Fruit fly (Drosophila melanogaster) whole organism, embryonic: ENCODE results near the gene CG7916.

Experiments
- BtbVII ChIP-seq: fragments of 200-800 bp; sonication (Bioruptor generic); optimal IDR thresholded peaks from 3 replicates; lab custom pipeline; 2017; ENCODE audit warnings: missing biosample characterization, mild to moderate bottlenecking, missing genetic modification characterization
- CG12769 ChIP-seq: fragments of 200-800 bp; sonication (Bioruptor generic); optimal IDR thresholded peaks from 2 replicates; lab custom pipeline; 2019; ENCODE audit warnings: missing biosample characterization, mild to moderate bottlenecking, missing genetic modification characterization, moderate library complexity
- CG13894 ChIP-seq: fragments of 200-800 bp; sonication (Bioruptor generic); optimal IDR thresholded peaks from 3 replicates; lab custom pipeline; 2018; ENCODE audit warnings: missing biosample characterization, mild to moderate bottlenecking, missing genetic modification characterization, moderate library complexity
- CG15514 ChIP-seq: fragments of 200-800 bp; sonication (Bioruptor generic); optimal IDR thresholded peaks from 3 replicates; lab custom pipeline; 2017; ENCODE audit warnings: missing biosample characterization, missing genetic modification characterization, mild to moderate bottlenecking, moderate library complexity, missing genetic modification reagents
- CG16863 ChIP-seq: fragments of 200-800 bp; sonication (Bioruptor generic); optimal IDR thresholded peaks from 3 replicates; lab custom pipeline; 2016; ENCODE audit warnings: missing biosample characterization, missing genetic modification characterization
- CG2678 ChIP-seq: fragments of 200-800 bp; sonication (Bioruptor generic); optimal IDR thresholded peaks from 3 replicates; lab custom pipeline; 2019; ENCODE audit warnings: missing biosample characterization, mild to moderate bottlenecking, missing genetic modification characterization, moderate library complexity
- CG3407 ChIP-seq: fragments of 200-800 bp; sonication (Bioruptor generic); optimal IDR thresholded peaks from 2 replicates; lab custom pipeline; 2018; ENCODE audit warnings: missing biosample characterization, mild to moderate bottlenecking, missing genetic modification characterization
- CG3847 ChIP-seq: fragments of 200-800 bp; sonication (Bioruptor generic); IDR thresholded peaks from 2 replicates; pipeline ENCODE4 v1.3.6; 2022; ENCODE audit warnings: missing biosample characterization, missing genetic modification characterization
- CG6175 ChIP-seq: fragments of 200-800 bp; sonication (Bioruptor generic); IDR thresholded peaks from 3 replicates; pipeline ENCODE4 v1.3.6; 2022; ENCODE audit warnings: missing biosample characterization, missing genetic modification characterization
- CG6654 ChIP-seq: fragments of 200-800 bp; sonication (Bioruptor generic); optimal IDR thresholded peaks from 2 replicates; lab custom pipeline; 2017; ENCODE audit warnings: missing biosample characterization, mild to moderate bottlenecking, missing genetic modification characterization
- CG6791 ChIP-seq: fragments of 200-800 bp; sonication (Bioruptor generic); IDR thresholded peaks from 3 replicates; pipeline ENCODE4 v1.3.6; 2022; ENCODE audit warnings: missing biosample characterization, missing genetic modification characterization; ENCODE audit not compliant: partially characterized antibody
- CG7786 ChIP-seq: fragments of 200-800 bp; sonication (Bioruptor generic); optimal IDR thresholded peaks from 2 replicates; lab custom pipeline; 2016; ENCODE audit warnings: missing biosample characterization, missing genetic modification characterization
- CG9817 ChIP-seq: fragments of 200-800 bp; sonication (Bioruptor generic); optimal IDR thresholded peaks from 2 replicates; lab custom pipeline; 2018; ENCODE audit warnings: missing biosample characterization, mild to moderate bottlenecking, missing genetic modification characterization, moderate library complexity
- CoRest ChIP-seq: fragments of 200-800 bp; sonication (Bioruptor generic); optimal IDR thresholded peaks from 3 replicates; lab custom pipeline; 2018; ENCODE audit warnings: missing biosample characterization, mild to moderate bottlenecking, missing genetic modification characterization, moderate library complexity
- Deaf1 ChIP-seq: fragments of 200-800 bp; optimal IDR thresholded peaks from 3 replicates; lab custom pipeline; 2019; ENCODE audit warnings: missing biosample characterization, mild to moderate bottlenecking, missing genetic modification characterization, moderate library complexity
- Ets97D ChIP-seq: fragments of 200-800 bp; sonication (Bioruptor generic); optimal IDR thresholded peaks from 3 replicates; lab custom pipeline; 2016; ENCODE audit warnings: missing biosample characterization, missing genetic modification characterization
- Fer1 ChIP-seq: fragments of 200-800 bp; sonication (Bioruptor generic); optimal IDR thresholded peaks from 2 replicates; lab custom pipeline; 2017; ENCODE audit warnings: missing biosample characterization, mild to moderate bottlenecking, missing genetic modification characterization
- HHEX ChIP-seq: fragments of 200-800 bp; sonication (Bioruptor generic); optimal IDR thresholded peaks from 3 replicates; lab custom pipeline; 2017; ENCODE audit warnings: missing biosample characterization, mild to moderate bottlenecking, missing genetic modification characterization, missing genetic modification reagents
- Hmr ChIP-seq: fragments of 200-800 bp; sonication (Bioruptor generic); optimal IDR thresholded peaks from 3 replicates; lab custom pipeline; 2017; ENCODE audit warnings: mild to moderate bottlenecking, missing biosample characterization, missing genetic modification reagents, missing genetic modification characterization
- Hmx ChIP-seq: fragments of 200-800 bp; sonication (Bioruptor generic); optimal IDR thresholded peaks from 2 replicates; lab custom pipeline; 2016; ENCODE audit warnings: missing biosample characterization, missing genetic modification characterization
- Mad ChIP-seq: fragments of 200-800 bp; sonication (Bioruptor generic); optimal IDR thresholded peaks from 2 replicates; lab custom pipeline; 2016; ENCODE audit warnings: missing biosample characterization, missing genetic modification characterization
- Med ChIP-seq: fragments of 200-800 bp; sonication (Bioruptor generic); peaks from one replicate; lab custom pipeline; 2016; ENCODE audit warnings: missing biosample characterization, missing genetic modification characterization, mild to moderate bottlenecking, inconsistent platforms, moderate library complexity
- Meics ChIP-seq: fragments of 200-800 bp; sonication (Bioruptor generic); optimal IDR thresholded peaks from 2 replicates; lab custom pipeline; 2017; ENCODE audit warnings: missing biosample characterization, mild to moderate bottlenecking, missing genetic modification characterization
- PHDP ChIP-seq: fragments of 200-800 bp; sonication (Bioruptor generic); optimal IDR thresholded peaks from 3 replicates; lab custom pipeline; 2018; ENCODE audit warnings: missing biosample characterization, mild to moderate bottlenecking, missing genetic modification characterization, moderate library complexity
- Pdp1 ChIP-seq, 2 experiments: fragments of 200-800 bp; sonication (Bioruptor generic); optimal IDR thresholded peaks; 3 replicates each; lab custom pipeline; 2016; ENCODE audit warnings: missing biosample characterization in 2 of 2, missing genetic modification characterization in 2 of 2, mild to moderate bottlenecking in 1 of 2, moderate library complexity in 1 of 2
- Rfx ChIP-seq: fragments of 200-800 bp; sonication (Bioruptor generic); IDR thresholded peaks from 2 replicates; pipeline ENCODE4 v1.3.6; 2022; ENCODE audit warnings: missing biosample characterization, missing genetic modification characterization
- Scr ChIP-seq: fragments of 200-800 bp; sonication (Bioruptor generic); IDR thresholded peaks from 2 replicates; pipeline ENCODE4 v1.3.6; 2022; ENCODE audit warnings: missing biosample characterization, missing genetic modification characterization; ENCODE audit not compliant: partially characterized antibody
- abd-A ChIP-seq: fragments of 200-800 bp; sonication (Bioruptor generic); optimal IDR thresholded peaks from 3 replicates; lab custom pipeline; 2019; ENCODE audit warnings: missing biosample characterization, mild to moderate bottlenecking, missing genetic modification characterization, moderate library complexity
- ase ChIP-seq: fragments of 200-800 bp; sonication (Bioruptor generic); IDR thresholded peaks from 3 replicates; pipeline ENCODE4 v1.3.6; 2022; ENCODE audit warnings: missing biosample characterization, missing genetic modification characterization
- cas ChIP-seq: fragments of 200-800 bp; sonication (Bioruptor generic); IDR thresholded peaks from 2 replicates; pipeline ENCODE4 v1.3.6; 2022; ENCODE audit warnings: missing biosample characterization, missing genetic modification characterization
- caup ChIP-seq: fragments of 200-800 bp; sonication (Bioruptor generic); optimal IDR thresholded peaks from 3 replicates; lab custom pipeline; 2017; ENCODE audit warnings: missing biosample characterization, mild to moderate bottlenecking, missing genetic modification characterization, moderate library complexity; ENCODE audit not compliant: severe bottlenecking
- chinmo ChIP-seq: fragments of 200-800 bp; sonication (Bioruptor generic); IDR thresholded peaks from 4 replicates; pipeline ENCODE4 v1.3.6; 2022; ENCODE audit warnings: missing biosample characterization, missing genetic modification characterization; ENCODE audit not compliant: partially characterized antibody
- crc ChIP-seq: fragments of 200-800 bp; sonication (Bioruptor generic); optimal IDR thresholded peaks from 2 replicates; lab custom pipeline; 2016; ENCODE audit warnings: missing biosample characterization, missing genetic modification characterization
- gem ChIP-seq: fragments of 200-800 bp; sonication (Bioruptor generic); optimal IDR thresholded peaks from 2 replicates; lab custom pipeline; 2019; ENCODE audit warnings: missing biosample characterization, mild to moderate bottlenecking, missing genetic modification characterization, moderate library complexity
- grau ChIP-seq: fragments of 200-800 bp; optimal IDR thresholded peaks from 3 replicates; lab custom pipeline; 2019; ENCODE audit warnings: missing biosample characterization, mild to moderate bottlenecking, missing genetic modification characterization, moderate library complexity
- kni ChIP-seq: fragments of 200-800 bp; sonication (Bioruptor generic); optimal IDR thresholded peaks from 3 replicates; lab custom pipeline; 2017; ENCODE audit warnings: mild to moderate bottlenecking, missing biosample characterization, missing genetic modification reagents, missing genetic modification characterization
- lab ChIP-seq: fragments of 200-800 bp; sonication (Bioruptor generic); optimal IDR thresholded peaks from 3 replicates; lab custom pipeline; 2017; ENCODE audit warnings: missing biosample characterization, missing genetic modification characterization, mild to moderate bottlenecking, moderate library complexity, missing genetic modification reagents
- mam ChIP-seq: fragments of 200-800 bp; sonication (Bioruptor generic); optimal IDR thresholded peaks from 3 replicates; lab custom pipeline; 2016; ENCODE audit warnings: missing biosample characterization, missing genetic modification characterization
- otp ChIP-seq: fragments of 200-800 bp; sonication (Bioruptor generic); IDR thresholded peaks from 3 replicates; pipeline ENCODE4, ENCODE4 v1.3.6; 2022; ENCODE audit warnings: missing biosample characterization, missing genetic modification characterization
- scrt ChIP-seq: fragments of 200-800 bp; sonication (Bioruptor generic); optimal IDR thresholded peaks from 2 replicates; lab custom pipeline; 2018; ENCODE audit warnings: missing biosample characterization, mild to moderate bottlenecking, missing genetic modification characterization, moderate library complexity
- sd ChIP-seq: fragments of 200-800 bp; sonication (Bioruptor generic); optimal IDR thresholded peaks from 3 replicates; lab custom pipeline; 2018; ENCODE audit warnings: missing biosample characterization, mild to moderate bottlenecking, missing genetic modification characterization, moderate library complexity
- ttk ChIP-seq: fragments of 200-800 bp; sonication (Bioruptor generic); IDR thresholded peaks from 2 replicates; pipeline ENCODE4 v2.1.2; 2022; ENCODE audit warnings: missing biosample characterization, missing genetic modification characterization
- wor ChIP-seq: fragments of 200-800 bp; sonication (Bioruptor generic); IDR thresholded peaks from 2 replicates; pipeline ENCODE4 v1.3.6; 2022; ENCODE audit warnings: missing biosample characterization, missing genetic modification characterization
- zfh2 ChIP-seq: fragments of 200-800 bp; sonication (Bioruptor generic); optimal IDR thresholded peaks from 2 replicates; lab custom pipeline; 2016; ENCODE audit warnings: missing biosample characterization, missing genetic modification characterization

Gene CG7916

DNA sequence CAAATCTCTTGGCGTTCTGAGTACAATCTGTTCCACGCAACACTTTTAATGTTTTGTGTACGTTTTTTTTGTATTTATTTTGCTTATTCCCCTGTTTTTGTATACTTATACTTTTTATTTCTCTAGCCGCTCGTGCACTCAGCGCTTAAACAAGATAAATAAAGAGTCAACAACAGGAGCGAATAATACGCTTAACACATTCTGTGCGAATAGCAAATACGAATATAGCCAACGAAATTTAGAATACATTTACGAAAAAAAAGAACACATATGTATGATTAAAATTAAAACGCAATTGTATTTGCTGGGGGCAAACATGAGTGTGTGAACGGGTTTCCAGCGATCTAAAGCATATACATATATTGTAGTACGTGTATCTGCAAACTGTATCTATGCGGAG lies 35.4 kb downstream of the CG7916 start (continued):
- no peak for TF ChIP-seq Mad (GFP tag; lab: Kevin White, UChicago)
- peak; percentile 56 for TF ChIP-seq PHDP (tag; lab: Kevin White, UChicago)
- peak; percentile 48 for TF ChIP-seq BtbVII (GFP tag; lab: Kevin White, UChicago)
- TF ChIP-seq Hmx (GFP tag; lab: Kevin White, UChicago): no peak
- TF ChIP-seq HHEX (GFP tag; lab: Kevin White, UChicago): peak; percentile 17
- peak; percentile 45 for TF ChIP-seq CG15514 (GFP tag; lab: Kevin White, UChicago)
- no peak for TF ChIP-seq CG3407 (GFP tag; lab: Kevin White, UChicago)
- TF ChIP-seq Ets97D: no peak
- no peak for TF ChIP-seq kni
- TF ChIP-seq CG12769 (tag; lab: Kevin White, UChicago): peak; percentile 50
- TF ChIP-seq ase: no peak
- TF ChIP-seq CG6175 (GFP tag; lab: Robert Waterston, UW): no peak
- peak; percentile 7 for TF ChIP-seq scrt
- peak; percentile 11 for TF ChIP-seq gem (tag; lab: Kevin White, UChicago)
- TF ChIP-seq cas: no peak
- peak; percentile 10 for TF ChIP-seq zfh2 (GFP tag; lab: Kevin White, UChicago)
- peak; percentile 61 for TF ChIP-seq Meics (GFP tag; lab: Kevin White, UChicago)
- peak; percentile 80 for TF ChIP-seq lab
- peak; percentile 82 for TF ChIP-seq Med (GFP tag; lab: Kevin White, UChicago)
- peak; percentile 3 for TF ChIP-seq crc (GFP tag; lab: Kevin White, UChicago)
- peak; percentile 27 for TF ChIP-seq Fer1
- TF ChIP-seq Hmr (GFP tag; lab: Kevin White, UChicago): peak; percentile 81
- no peak for TF ChIP-seq CG6791
- TF ChIP-seq CG6654 (GFP tag; lab: Kevin White, UChicago): no peak
- peak; percentile 28 for TF ChIP-seq CG13894 (tag; lab: Kevin White, UChicago)
- TF ChIP-seq Rfx (GFP tag; lab: Robert Waterston, UW): peak; percentile 34; the same call in 1 of the 2 replicates
- 0 out of 2 replicates have a peak, but pooled peaks have one; percentile 14 for TF ChIP-seq CG3847 (GFP tag; lab: Robert Waterston, UW)
- TF ChIP-seq ttk (GFP tag; lab: Robert Waterston, UW): no peak
- peak; percentile 18 for TF ChIP-seq CoRest
- peak; percentile 24 for TF ChIP-seq CG7786 (GFP tag; lab: Kevin White, UChicago)
- TF ChIP-seq CG9817 (tag; lab: Kevin White, UChicago): peak; percentile 6
- TF ChIP-seq abd-A (tag; lab: Kevin White, UChicago): no peak
- no peak for TF ChIP-seq Deaf1 (tag; lab: Kevin White, UChicago)
- no peak for TF ChIP-seq wor (GFP tag; lab: Robert Waterston, UW)
- peak; percentile 35 for TF ChIP-seq mam (GFP tag; lab: Kevin White, UChicago)
- no peak for TF ChIP-seq otp (GFP tag; lab: Robert Waterston, UW)
- peak; percentile 32 for TF ChIP-seq caup (GFP tag; lab: Kevin White, UChicago)
- peak; percentile 6 for TF ChIP-seq grau (tag; lab: Kevin White, UChicago)
- TF ChIP-seq, all 482 proteins: peak for 62

DNA sequence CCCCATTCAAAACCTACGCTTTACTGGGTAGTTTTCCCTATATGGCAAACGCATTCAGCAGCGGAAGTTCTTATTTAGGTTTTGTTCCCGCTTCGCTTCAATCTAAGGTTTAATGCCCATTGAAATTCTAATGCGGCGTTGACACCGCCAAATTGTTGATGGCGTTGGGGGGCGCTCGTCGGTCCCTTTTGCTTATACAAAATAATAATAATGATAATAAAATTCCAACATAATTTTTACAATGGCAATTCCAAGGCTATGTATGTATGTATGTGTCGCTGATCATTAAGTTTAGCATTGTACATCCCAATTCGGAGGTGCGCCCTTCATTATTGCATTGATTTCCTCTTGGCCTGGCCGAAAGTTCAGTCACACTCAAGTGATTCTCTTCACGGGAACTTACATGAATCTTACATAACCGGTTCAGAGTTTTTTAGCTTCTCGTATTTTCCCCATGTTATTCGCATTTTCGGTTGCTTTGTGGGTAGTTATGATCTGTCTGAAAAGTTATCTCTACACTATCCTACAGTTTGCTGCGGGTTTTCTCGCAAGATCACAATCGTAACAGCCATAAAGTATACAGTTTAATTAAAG lies 37.6 kb downstream of the CG7916 start:
- TF ChIP-seq CG13894 (tag; lab: Kevin White, UChicago) (peak; percentile 70), sd (tag; lab: Kevin White, UChicago) (peak; percentile 61), Scr (no peak), CG2678 (tag; lab: Kevin White, UChicago) (peak; percentile 19), Pdp1 (GFP tag; optimal IDR thresholded peaks at IDR 0.05; lab: Kevin White, UChicago) (peak in 1 of 2 experiments; percentile 56), CG16863 (GFP tag; lab: Kevin White, UChicago) (no peak), chinmo (GFP tag; lab: Robert Waterston, UW) (0 out of 4 replicates have a peak, but pooled peaks have one; percentile 74)
- TF ChIP-seq, all 482 proteins: peak for 5
